Worm (Caenorhabditis elegans): ENCODE results near the gene F18C5.10.

F18C5.10 gene

DNA sequence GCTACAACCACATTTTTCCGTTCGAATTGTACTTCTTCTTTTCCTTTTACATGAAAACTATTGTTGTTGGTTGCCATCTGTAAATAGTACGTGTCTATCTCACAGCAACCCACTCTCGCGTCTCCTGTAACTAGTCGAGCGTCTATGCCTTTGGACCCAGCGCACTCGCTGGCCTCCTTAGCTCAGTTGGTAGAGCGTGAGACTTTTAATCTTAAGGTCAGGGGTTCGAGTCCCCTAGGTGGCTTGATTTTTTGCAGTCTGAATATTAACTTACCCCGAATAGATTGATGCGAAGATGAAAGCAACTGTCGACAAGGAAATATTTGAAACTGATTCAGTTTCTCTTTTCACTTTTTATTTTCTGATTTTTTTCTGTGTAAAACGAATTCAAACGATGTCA lies 3.8 kb upstream of the F18C5.10 start, which contains the start of gene mpz-3 (continued):
- TF ChIP-seq mdl-1 (tag; optimal IDR thresholded peaks at IDR 0.05) (peak in 1 of 2 experiments; percentile 12), dpl-1 (GFP tag; optimal IDR thresholded peaks at IDR 0.05) (peak in 2 of 3 experiments; percentile 17 to 25), C34B4.2 (tag; optimal IDR thresholded peaks at IDR 0.05) (no peak), hlh-4 (tag; optimal IDR thresholded peaks at IDR 0.05) (no peak), xbp-1 (tag; optimal IDR thresholded peaks at IDR 0.05) (peak; percentile 31), nhr-19 (GFP tag; conservative IDR thresholded peaks at IDR 0.05) (peak; percentile 58), blmp-1 (tag; optimal IDR thresholded peaks at IDR 0.05) (peak; percentile 7), hpl-2 (GFP tag; optimal IDR thresholded peaks at IDR 0.05) (no peak), nhr-90 (tag; optimal IDR thresholded peaks at IDR 0.05; ENCODE audit: poor library complexity) (peak; percentile 25), lin-35 (GFP tag; optimal IDR thresholded peaks at IDR 0.05) (peak; percentile 22 to 59), C16A3.4 (tag; optimal IDR thresholded peaks at IDR 0.05) (peak; percentile 13), elt-3 (tag; optimal IDR thresholded peaks at IDR 0.05) (no peak), lsy-2 (tag; optimal IDR thresholded peaks at IDR 0.05) (peak; percentile 21 to 55), tbx-2 (tag; optimal IDR thresholded peaks at IDR 0.05) (peak; percentile 15), pag-3 (tag; optimal IDR thresholded peaks at IDR 0.05; ENCODE audit: borderline replicate concordance, insufficient read depth) (no peak), ces-1 (GFP tag; optimal IDR thresholded peaks at IDR 0.05) (no peak), nhr-47 (tag; optimal IDR thresholded peaks at IDR 0.05) (peak; percentile 46), F16B12.6 (tag; optimal IDR thresholded peaks at IDR 0.05) (no peak), elt-2 (tag; optimal IDR thresholded peaks at IDR 0.05) (peak; percentile 24), efl-1 (optimal IDR thresholded peaks at IDR 0.05) (peak; percentile 20 to 38), efl-1 (GFP tag; optimal IDR thresholded peaks at IDR 0.05 in 1 of 2) (peak in 1 of 2 experiments; percentile 94)

DNA sequence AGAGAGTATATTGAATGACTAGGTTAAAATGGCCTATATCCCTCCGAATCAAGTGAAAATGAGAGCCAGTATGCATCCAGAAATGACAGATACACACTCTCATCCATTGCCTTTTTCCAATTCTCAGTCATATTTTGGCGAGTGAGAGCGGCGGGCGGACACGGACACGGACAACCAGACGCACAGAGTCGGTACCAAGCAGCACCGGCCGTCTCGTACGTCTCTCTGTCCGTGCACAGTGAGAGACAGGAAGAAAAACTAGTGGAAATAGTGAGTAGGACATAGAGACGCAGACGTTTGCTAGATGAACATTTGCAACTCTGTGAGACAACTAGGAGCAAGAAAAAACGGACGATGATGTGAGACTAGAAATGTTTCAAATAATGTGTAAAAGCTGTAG lies 2.0 kb upstream of the F18C5.10 start:
- TF ChIP-seq elt-2 (tag; optimal IDR thresholded peaks at IDR 0.05) = no peak
- TF ChIP-seq nhr-47 (tag; optimal IDR thresholded peaks at IDR 0.05) = no peak
- TF ChIP-seq ztf-4 (tag; optimal IDR thresholded peaks at IDR 0.05) = no peak
- peak; percentile 78 for TF ChIP-seq lin-14 (GFP tag; optimal IDR thresholded peaks at IDR 0.05)
- TF ChIP-seq snu-23 (GFP tag; optimal IDR thresholded peaks at IDR 0.05) = peak; percentile 12
- TF ChIP-seq aly-2 (tag; optimal IDR thresholded peaks at IDR 0.05) = no peak
- peak; percentile 11 for TF ChIP-seq rnt-1 (tag; optimal IDR thresholded peaks at IDR 0.05)
- TF ChIP-seq nhr-90 (tag; optimal IDR thresholded peaks at IDR 0.05; ENCODE audit: poor library complexity) = no peak
- TF ChIP-seq fkh-8 (tag; optimal IDR thresholded peaks at IDR 0.05) = peak; percentile 35
- no peak for TF ChIP-seq pax-3 (tag; optimal IDR thresholded peaks at IDR 0.05)
- TF ChIP-seq lin-13 (GFP tag; optimal IDR thresholded peaks at IDR 0.05) = no peak
- no peak for TF ChIP-seq elt-3 (tag; optimal IDR thresholded peaks at IDR 0.05)
- TF ChIP-seq efl-1 (optimal IDR thresholded peaks at IDR 0.05) = peak; percentile 24 to 40
- TF ChIP-seq efl-1 (GFP tag; optimal IDR thresholded peaks at IDR 0.05 in 1 of 2) = peak; percentile 16 to 89
- no peak for TF ChIP-seq ztf-11 (tag; optimal IDR thresholded peaks at IDR 0.05)
- TF ChIP-seq pqm-1 (tag; optimal IDR thresholded peaks at IDR 0.05) = no peak
- no peak for TF ChIP-seq nhr-71 (tag; optimal IDR thresholded peaks at IDR 0.05)
- no peak for TF ChIP-seq tlp-1 (tag; optimal IDR thresholded peaks at IDR 0.05)
- no peak for TF ChIP-seq C34B4.2 (tag; optimal IDR thresholded peaks at IDR 0.05)
- no peak for TF ChIP-seq sox-4 (tag; optimal IDR thresholded peaks at IDR 0.05)
- TF ChIP-seq ceh-82 (tag; optimal IDR thresholded peaks at IDR 0.05) = peak in 1 of 3 experiments; percentile 14
- peak; percentile 14 for TF ChIP-seq dsc-1 (tag; optimal IDR thresholded peaks at IDR 0.05)
- no peak for TF ChIP-seq snpc-4 (tag; optimal IDR thresholded peaks at IDR 0.05)
- no peak for TF ChIP-seq nhr-12 (tag; optimal IDR thresholded peaks at IDR 0.05)
- peak in 1 of 2 experiments; percentile 14 for TF ChIP-seq lsy-2 (tag; optimal IDR thresholded peaks at IDR 0.05)
- TF ChIP-seq lin-39 (tag; optimal IDR thresholded peaks at IDR 0.05) = no peak
- no peak for TF ChIP-seq unc-62 (GFP tag; optimal IDR thresholded peaks at IDR 0.05)
- TF ChIP-seq unc-98 (GFP tag; IDR thresholded peaks at IDR 0.05) = no peak
- peak; percentile 26 for TF ChIP-seq jun-1 (tag; optimal IDR thresholded peaks at IDR 0.05)
- TF ChIP-seq fkh-10 (GFP tag; optimal IDR thresholded peaks at IDR 0.05) = peak; percentile 44
- TF ChIP-seq alr-1 (tag; optimal IDR thresholded peaks at IDR 0.05; ENCODE audit: borderline replicate concordance) = no peak
- TF ChIP-seq blmp-1 (tag; optimal IDR thresholded peaks at IDR 0.05) = peak; percentile 50
- no peak for TF ChIP-seq nhr-19 (GFP tag; conservative IDR thresholded peaks at IDR 0.05)
- TF ChIP-seq unc-86 (tag; optimal IDR thresholded peaks at IDR 0.05) = no peak
- no peak for TF ChIP-seq dpl-1 (GFP tag; optimal IDR thresholded peaks at IDR 0.05)
- no peak for TF ChIP-seq zag-1 (tag; optimal IDR thresholded peaks at IDR 0.05)
- TF ChIP-seq efl-3 (GFP tag; optimal IDR thresholded peaks at IDR 0.05) = no peak
- TF ChIP-seq vab-15 (tag; optimal IDR thresholded peaks at IDR 0.05) = no peak
